Worm (Caenorhabditis elegans): ENCODE results near the gene clhm-1.

- TF ChIP-seq unc-39 (tag; optimal IDR thresholded peaks at IDR 0.05), result no peak
- TF ChIP-seq unc-62 (GFP tag; optimal IDR thresholded peaks at IDR 0.05), result no peak
- no peak for TF ChIP-seq jun-1 (tag; optimal IDR thresholded peaks at IDR 0.05)
- TF ChIP-seq nhr-77 (tag; optimal IDR thresholded peaks at IDR 0.05), result no peak
- TF ChIP-seq ceh-82 (tag; optimal IDR thresholded peaks at IDR 0.05), result no peak
- TF ChIP-seq nhr-237 (tag; optimal IDR thresholded peaks at IDR 0.05), result no peak
- no peak for TF ChIP-seq skn-1 (tag; optimal IDR thresholded peaks at IDR 0.05)
- peak; percentile 37 for TF ChIP-seq pha-4 (tag; optimal IDR thresholded peaks at IDR 0.05)
- no peak for TF ChIP-seq fos-1 (tag; optimal IDR thresholded peaks at IDR 0.05)
- peak; percentile 93 for TF ChIP-seq ama-1 (optimal IDR thresholded peaks at IDR 0.05)
- TF ChIP-seq lin-15B (tag; optimal IDR thresholded peaks at IDR 0.05), result no peak
- no peak for TF ChIP-seq nhr-11 (tag; optimal IDR thresholded peaks at IDR 0.05)
- no peak for TF ChIP-seq mdl-1 (tag; optimal IDR thresholded peaks at IDR 0.05)
- no peak for TF ChIP-seq nhr-23 (tag; optimal IDR thresholded peaks at IDR 0.05)
Measured at ce11 chrII:6890095-6890494, 19.3 kb upstream of the clhm-1 start, which contains the start of gene acer-1.

Data from whole organism, L3 larva.